Worm (Caenorhabditis elegans) whole organism, mixed stage, embryonic: ENCODE measurements around the gene soc-1.
A peak's percentile ranks its signal among the peaks of the same experiment; 100 is the strongest.

Experiments
- bed-3 ChIP-seq: fragments of 200-800 bp; sonication (Bioruptor generic); optimal IDR thresholded peaks from 3 replicates; lab custom pipeline; 2018; ENCODE audit warnings: mild to moderate bottlenecking, missing genetic modification characterization, moderate library complexity, missing compliant biosample characterization
- blmp-1 ChIP-seq: fragments of 150-350 bp; optimal IDR thresholded peaks from 2 replicates; lab custom pipeline; 2014; ENCODE audit warnings: missing biosample characterization, missing genetic modification characterization
- ceh-39 ChIP-seq: fragments of 150-350 bp; optimal IDR thresholded peaks from 2 replicates; lab custom pipeline; 2014; ENCODE audit warnings: missing biosample characterization, missing genetic modification characterization
- ceh-43 ChIP-seq: fragments of 200-800 bp; sonication (Bioruptor generic); optimal IDR thresholded peaks from 2 replicates; lab custom pipeline; 2018; ENCODE audit warnings: mild to moderate bottlenecking, missing genetic modification characterization, moderate library complexity, missing compliant biosample characterization
- ceh-83 ChIP-seq: fragments of 200-800 bp; sonication (Bioruptor generic); optimal IDR thresholded peaks from 2 replicates; lab custom pipeline; 2018; ENCODE audit warnings: mild to moderate bottlenecking, missing genetic modification characterization, missing compliant biosample characterization
- ces-1 ChIP-seq: fragments of 150-350 bp; optimal IDR thresholded peaks from 2 replicates; lab custom pipeline; 2014; ENCODE audit warnings: missing biosample characterization, missing genetic modification reagents, missing genetic modification characterization
- cnd-1 ChIP-seq: fragments of 200-800 bp; sonication (Bioruptor generic); optimal IDR thresholded peaks from 2 replicates; lab custom pipeline; 2018; ENCODE audit warnings: mild to moderate bottlenecking, missing genetic modification characterization, missing compliant biosample characterization
- drap-1 ChIP-seq: fragments of 200-800 bp; sonication (Bioruptor generic); optimal IDR thresholded peaks from 3 replicates; lab custom pipeline; 2018; ENCODE audit warnings: mild to moderate bottlenecking, missing genetic modification characterization, missing compliant biosample characterization
- elt-1 ChIP-seq: sonication (generic microtip); optimal IDR thresholded peaks from 2 replicates; lab custom pipeline; 2017; ENCODE audit warnings: missing genetic modification characterization, mild to moderate bottlenecking, missing compliant biosample characterization, antibody characterized with exemption, moderate library complexity, borderline replicate concordance; ENCODE audit not compliant: insufficient read depth
- elt-3 ChIP-seq: fragments of 150-350 bp; optimal IDR thresholded peaks from 2 replicates; lab custom pipeline; 2014; ENCODE audit warnings: missing biosample characterization, missing genetic modification characterization
- flh-1 ChIP-seq: fragments of 200-800 bp; sonication (Bioruptor generic); optimal IDR thresholded peaks from 2 replicates; lab custom pipeline; 2018; ENCODE audit warnings: mild to moderate bottlenecking, missing genetic modification characterization, moderate library complexity, missing compliant biosample characterization
- ham-2 ChIP-seq: fragments of 200-800 bp; sonication (Bioruptor generic); optimal IDR thresholded peaks from 2 replicates; lab custom pipeline; 2018; ENCODE audit warnings: mild to moderate bottlenecking, missing genetic modification characterization, missing compliant biosample characterization
- lin-13 ChIP-seq: fragments of 150-350 bp; optimal IDR thresholded peaks from 2 replicates; lab custom pipeline; 2014; ENCODE audit warnings: missing biosample characterization, missing genetic modification characterization
- lin-32 ChIP-seq: fragments of 200-800 bp; sonication (Bioruptor generic); optimal IDR thresholded peaks from 2 replicates; lab custom pipeline; 2018; ENCODE audit warnings: mild to moderate bottlenecking, missing genetic modification characterization, missing compliant biosample characterization
- lsy-2 ChIP-seq: fragments of 150-350 bp; optimal IDR thresholded peaks from 2 replicates; lab custom pipeline; 2014; ENCODE audit warnings: missing biosample characterization, missing genetic modification characterization
- mab-5 ChIP-seq: fragments of 150-350 bp; optimal IDR thresholded peaks from 2 replicates; lab custom pipeline; 2014; ENCODE audit warnings: missing biosample characterization, missing genetic modification characterization
- mep-1 ChIP-seq: fragments of 150-350 bp; optimal IDR thresholded peaks from 2 replicates; lab custom pipeline; 2017; ENCODE audit warnings: missing biosample characterization, missing genetic modification reagents, missing genetic modification characterization, inconsistent platforms
- mls-2 ChIP-seq: sonication (generic microtip); optimal IDR thresholded peaks from 2 replicates; lab custom pipeline; 2016; ENCODE audit warnings: mild to moderate bottlenecking, missing genetic modification characterization, moderate library complexity, missing compliant biosample characterization
- nhr-12 ChIP-seq: fragments of 150-350 bp; optimal IDR thresholded peaks from 2 replicates; lab custom pipeline; 2014; ENCODE audit warnings: missing biosample characterization, missing genetic modification characterization
- nhr-2 ChIP-seq: fragments of 150-350 bp; optimal IDR thresholded peaks from 2 replicates; lab custom pipeline; 2014; ENCODE audit warnings: missing biosample characterization, missing genetic modification characterization
- nhr-237 ChIP-seq: fragments of 150-350 bp; optimal IDR thresholded peaks from 2 replicates; lab custom pipeline; 2014; ENCODE audit warnings: missing biosample characterization, missing genetic modification characterization
- nhr-28 ChIP-seq: fragments of 150-350 bp; optimal IDR thresholded peaks from 2 replicates; lab custom pipeline; 2014; ENCODE audit warnings: missing biosample characterization, missing genetic modification characterization
- nhr-76 ChIP-seq: sonication (generic microtip); optimal IDR thresholded peaks from 2 replicates; lab custom pipeline; 2017; ENCODE audit warnings: missing biosample characterization, missing genetic modification characterization
- pha-4 ChIP-seq: fragments of 150-350 bp; optimal IDR thresholded peaks from 2 replicates; lab custom pipeline; 2018; ENCODE audit warnings: missing biosample characterization, missing genetic modification reagents, missing genetic modification characterization
- sem-2 ChIP-seq: fragments of 200-800 bp; sonication (Bioruptor generic); optimal IDR thresholded peaks from 2 replicates; lab custom pipeline; 2018; ENCODE audit warnings: mild to moderate bottlenecking, missing genetic modification characterization, missing compliant biosample characterization
- snpc-4 ChIP-seq: fragments of 150-350 bp; optimal IDR thresholded peaks from 2 replicates; lab custom pipeline; 2014; ENCODE audit warnings: missing biosample characterization, missing genetic modification characterization
- sptf-1 ChIP-seq: sonication (generic microtip); optimal IDR thresholded peaks from 2 replicates; lab custom pipeline; 2017; ENCODE audit warnings: mild to moderate bottlenecking, missing genetic modification characterization, moderate library complexity, missing compliant biosample characterization
- tbx-8 ChIP-seq: fragments of 200-800 bp; sonication (Bioruptor generic); optimal IDR thresholded peaks from 2 replicates; lab custom pipeline; 2018; ENCODE audit warnings: mild to moderate bottlenecking, missing genetic modification characterization, moderate library complexity, missing compliant biosample characterization
- unc-120 ChIP-seq: sonication (generic microtip); optimal IDR thresholded peaks from 2 replicates; lab custom pipeline; 2017; ENCODE audit warnings: missing genetic modification characterization, missing compliant biosample characterization; ENCODE audit not compliant: poor library complexity, severe bottlenecking
- unc-39 ChIP-seq: fragments of 150-350 bp; optimal IDR thresholded peaks from 2 replicates; lab custom pipeline; 2014; ENCODE audit warnings: missing biosample characterization, missing genetic modification characterization
- unc-62 ChIP-seq: fragments of 150-350 bp; optimal IDR thresholded peaks from 2 replicates; lab custom pipeline; 2014; ENCODE audit warnings: missing biosample characterization, missing genetic modification reagents, missing genetic modification characterization
- zip-8 ChIP-seq: fragments of 150-350 bp; optimal IDR thresholded peaks from 2 replicates; lab custom pipeline; 2014; ENCODE audit warnings: missing biosample characterization, missing genetic modification characterization
- ztf-11 ChIP-seq: fragments of 150-350 bp; optimal IDR thresholded peaks from 2 replicates; lab custom pipeline; 2014; ENCODE audit warnings: missing biosample characterization, missing genetic modification characterization

The soc-1 gene

DNA sequence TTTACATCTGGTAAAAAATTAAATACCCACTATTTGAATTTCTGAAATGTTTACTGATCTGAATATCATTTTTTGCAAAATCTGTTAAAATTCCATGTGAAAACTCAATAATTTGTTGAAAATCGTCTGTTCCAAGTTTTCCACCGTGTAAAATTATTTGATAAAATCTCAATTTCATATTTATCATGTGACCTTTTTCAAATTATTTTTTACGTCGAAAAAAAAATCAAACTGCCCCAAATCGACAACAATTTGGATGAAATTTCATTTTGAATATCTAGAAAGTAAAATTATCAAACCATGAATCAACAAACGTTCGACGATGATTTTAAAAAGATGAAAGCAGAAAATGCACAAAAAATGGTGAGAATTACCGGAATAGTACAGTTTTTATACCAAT lies 12.4 kb downstream of the soc-1 start, which contains the start of gene F41F3.9:
TSS of gene F41F3.9 (plus strand) at position 301 of the 400 bp plus-strand sequence.
- TF ChIP-seq pha-4 (tag; lab: Kevin White, UChicago) (no peak), ceh-39 (tag; lab: Kevin White, UChicago) (no peak), elt-1 (tag; lab: Kevin White, UChicago) (no peak), flh-1 (GFP tag; lab: Kevin White, UChicago) (no peak), lsy-2 (no peak), ceh-43 (no peak), cnd-1 (tag; lab: Kevin White, UChicago) (no peak), mep-1 (tag; lab: Kevin White, UChicago) (no peak), zip-8 (tag; lab: Kevin White, UChicago) (no peak)
- TF ChIP-seq, all 35 proteins: peak for 0

DNA sequence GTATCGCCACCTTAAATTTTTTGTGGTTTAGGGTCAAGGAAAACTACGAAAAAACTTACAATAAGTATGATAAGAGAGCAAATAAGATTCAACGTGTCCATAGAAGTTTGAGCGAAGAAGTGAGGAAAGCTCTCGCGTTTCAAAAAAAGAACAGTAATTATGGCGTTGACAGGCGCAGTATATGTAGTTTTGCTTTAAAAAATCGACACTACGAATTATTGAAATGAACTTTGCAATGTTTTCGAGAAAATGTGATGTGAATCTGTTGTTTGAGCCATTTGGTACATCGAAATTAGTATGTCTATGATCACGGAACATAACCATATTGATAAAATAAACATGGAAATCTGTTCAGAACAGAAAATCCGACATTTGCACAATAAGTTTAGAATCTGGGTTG lies 19.6 kb downstream of the soc-1 start, which contains the start of gene srx-74:
TSS of gene srx-74 (minus strand) at position 101 of the 400 bp plus-strand sequence.
- no peak for TF ChIP-seq drap-1 (GFP tag; lab: Kevin White, UChicago)
- no peak for TF ChIP-seq bed-3 (GFP tag; lab: Kevin White, UChicago)
- no peak for TF ChIP-seq sem-2 (GFP tag; lab: Kevin White, UChicago)
- no peak for TF ChIP-seq elt-1 (tag; lab: Kevin White, UChicago)
- TF ChIP-seq unc-39 (tag; lab: Kevin White, UChicago): no peak
- TF ChIP-seq pha-4 (tag; lab: Kevin White, UChicago): no peak
- no peak for TF ChIP-seq unc-62 (GFP tag; lab: Kevin White, UChicago)
- no peak for TF ChIP-seq nhr-237
- no peak for TF ChIP-seq ztf-11 (tag; lab: Kevin White, UChicago)
- no peak for TF ChIP-seq snpc-4 (tag; lab: Kevin White, UChicago)
- no peak for TF ChIP-seq unc-120
- no peak for TF ChIP-seq ham-2 (GFP tag; lab: Kevin White, UChicago)
- no peak for TF ChIP-seq elt-3 (tag; lab: Kevin White, UChicago)

DNA sequence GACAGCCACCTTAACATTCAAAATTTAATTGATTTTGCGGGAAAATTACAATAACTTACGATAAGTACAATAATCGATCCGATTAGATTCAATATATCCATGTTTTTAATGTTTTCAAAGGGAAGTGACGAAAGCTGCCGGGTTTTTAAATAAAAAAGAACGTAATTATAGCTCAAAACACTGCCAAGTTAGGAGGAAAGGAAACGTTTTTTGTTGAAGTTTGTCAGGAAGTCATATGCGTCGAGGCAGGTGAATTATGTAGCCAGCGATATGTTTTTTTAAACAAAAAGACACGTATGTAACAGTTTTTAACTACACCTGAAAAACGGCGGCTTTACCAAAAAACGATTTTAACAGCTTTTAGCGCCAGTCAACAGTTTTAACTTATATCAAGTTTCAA lies 22.9 kb downstream of the soc-1 start, which contains the start of gene srx-73:
TSS of gene srx-73 (minus strand) at position 101 of the 400 bp plus-strand sequence.
- TF ChIP-seq nhr-76 (tag; lab: Kevin White, UChicago) (no peak), lin-13 (no peak), ztf-11 (tag; lab: Kevin White, UChicago) (no peak), snpc-4 (tag; lab: Kevin White, UChicago) (no peak), lsy-2 (no peak), drap-1 (GFP tag; lab: Kevin White, UChicago) (no peak), cnd-1 (tag; lab: Kevin White, UChicago) (no peak), elt-1 (tag; lab: Kevin White, UChicago) (no peak), sem-2 (GFP tag; lab: Kevin White, UChicago) (no peak), nhr-2 (tag; lab: Kevin White, UChicago) (no peak), lin-32 (GFP tag; lab: Kevin White, UChicago) (no peak), nhr-28 (no peak), mab-5 (no peak), pha-4 (tag; lab: Kevin White, UChicago) (no peak), tbx-8 (no peak), mls-2 (tag; lab: Kevin White, UChicago) (no peak), unc-62 (GFP tag; lab: Kevin White, UChicago) (no peak), ces-1 (no peak)

DNA sequence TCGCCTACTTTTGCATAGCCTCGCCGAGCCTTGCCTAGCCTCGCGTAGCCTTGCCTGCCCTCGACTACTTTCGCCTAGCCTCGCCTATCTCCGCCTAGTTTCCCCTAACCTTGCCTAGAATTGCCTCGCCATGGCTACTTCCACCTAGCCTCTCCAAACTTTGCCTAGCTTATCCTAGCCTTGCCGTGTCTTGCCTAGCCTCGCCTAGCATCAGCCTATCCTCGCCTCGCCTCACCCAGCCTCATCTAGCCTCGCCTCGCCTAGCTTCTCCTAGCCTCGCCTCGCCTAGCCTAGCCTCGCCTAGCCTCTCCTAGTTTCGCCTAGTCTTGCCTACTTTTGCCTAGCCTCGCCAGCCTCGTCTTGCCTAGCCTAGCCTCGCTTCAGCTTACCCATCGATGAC lies 24.3 kb downstream of the soc-1 start:
- TF ChIP-seq sem-2 (GFP tag; lab: Kevin White, UChicago) (no peak), ham-2 (GFP tag; lab: Kevin White, UChicago) (peak; percentile 54)

DNA sequence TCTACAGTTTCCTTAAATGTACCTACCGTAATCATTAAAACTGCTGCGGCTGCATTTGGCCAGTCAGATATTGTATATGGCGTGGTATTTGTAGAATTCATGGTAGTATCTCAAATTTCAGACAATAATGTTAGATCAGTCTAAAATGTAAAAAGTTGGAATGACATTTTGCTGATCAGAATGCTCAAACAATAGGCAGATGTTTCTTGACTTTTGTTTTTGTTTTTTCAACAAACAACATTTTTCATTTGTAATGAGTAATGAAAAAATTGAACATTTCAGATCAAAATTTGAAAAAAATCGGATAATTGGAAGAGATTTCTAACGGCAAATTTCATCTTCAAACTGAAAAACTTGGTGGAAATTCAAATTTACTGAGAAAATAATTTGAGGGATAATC lies 25.9 kb downstream of the soc-1 start, which contains the start of gene srx-77:
TSS of gene srx-77 (minus strand) at position 101 of the 400 bp plus-strand sequence.
- no peak for TF ChIP-seq blmp-1
- no peak for TF ChIP-seq lin-13
- TF ChIP-seq ceh-83 (GFP tag; lab: Kevin White, UChicago): no peak
- no peak for TF ChIP-seq unc-39 (tag; lab: Kevin White, UChicago)
- TF ChIP-seq ham-2 (GFP tag; lab: Kevin White, UChicago): no peak
- TF ChIP-seq nhr-237: no peak
- no peak for TF ChIP-seq ceh-39 (tag; lab: Kevin White, UChicago)
- no peak for TF ChIP-seq pha-4 (tag; lab: Kevin White, UChicago)
- TF ChIP-seq sptf-1: no peak
- no peak for TF ChIP-seq elt-1 (tag; lab: Kevin White, UChicago)
- TF ChIP-seq ces-1: no peak
- no peak for TF ChIP-seq ceh-43
- TF ChIP-seq mep-1 (tag; lab: Kevin White, UChicago): no peak
- no peak for TF ChIP-seq sem-2 (GFP tag; lab: Kevin White, UChicago)
- no peak for TF ChIP-seq nhr-12 (tag; lab: Kevin White, UChicago)
- no peak for TF ChIP-seq bed-3 (GFP tag; lab: Kevin White, UChicago)
- TF ChIP-seq elt-3 (tag; lab: Kevin White, UChicago): no peak
- TF ChIP-seq tbx-8: no peak
